Worm (Caenorhabditis elegans) whole organism, midembryonic: ENCODE data around the gene hst-3.2.

Source experiments
- T22C8.4 ChIP-seq: fragments of 200-800 bp; sonication (Bioruptor generic); IDR thresholded peaks from 2 replicates; pipeline ENCODE4 v1.3.6; 2022; ENCODE audit warnings: missing genetic modification characterization, missing compliant biosample characterization
- cog-1 ChIP-seq: sonication (generic microtip); optimal IDR thresholded peaks from 2 replicates; lab custom pipeline; 2016; ENCODE audit warnings: missing genetic modification characterization, missing compliant biosample characterization
- flt-1 ChIP-seq: fragments of 200-800 bp; sonication (Bioruptor generic); IDR thresholded peaks from 2 replicates; pipeline ENCODE4 v1.3.6; 2022; ENCODE audit warnings: missing genetic modification characterization, missing compliant biosample characterization
- klf-2 ChIP-seq: fragments of 200-800 bp; sonication (Bioruptor generic); conservative IDR thresholded peaks from 2 replicates; pipeline ENCODE4 v1.3.6; 2022; ENCODE audit warnings: missing genetic modification reagents, missing genetic modification characterization, missing compliant biosample characterization
- med-1 ChIP-seq: sonication (generic microtip); optimal IDR thresholded peaks from 2 replicates; lab custom pipeline; 2017; ENCODE audit warnings: missing genetic modification characterization, mild to moderate bottlenecking, missing compliant biosample characterization, antibody characterized with exemption, missing genetic modification reagents; ENCODE audit not compliant: insufficient read depth
- ref-1 ChIP-seq: fragments of 200-800 bp; sonication (Bioruptor generic); conservative IDR thresholded peaks from 2 replicates; pipeline ENCODE4 v1.3.6; 2022; ENCODE audit warnings: missing genetic modification reagents, missing genetic modification characterization, missing compliant biosample characterization
- tab-1 ChIP-seq: fragments of 200-800 bp; sonication (Bioruptor generic); IDR thresholded peaks from 2 replicates; pipeline ENCODE4 v1.3.6; 2022; ENCODE audit warnings: missing genetic modification characterization, missing compliant biosample characterization
- ztf-23 ChIP-seq: fragments of 200-800 bp; sonication (Bioruptor generic); IDR thresholded peaks from 2 replicates; pipeline ENCODE4 v1.3.6; 2022; ENCODE audit warnings: missing genetic modification reagents, missing genetic modification characterization, missing compliant biosample characterization
- ztf-29 ChIP-seq: fragments of 200-800 bp; sonication (Bioruptor generic); IDR thresholded peaks from 2 replicates; pipeline ENCODE4 v1.3.6; 2022; ENCODE audit warnings: missing genetic modification reagents, missing genetic modification characterization, missing compliant biosample characterization

The hst-3.2 gene

ce11 chrX:2923888-2924287 lies at the start of gene hst-3.2:
hst-3.2 (minus strand) TSS chrX:2923988.
- TF ChIP-seq ref-1 (GFP tag; lab: Robert Waterston, UW) (no peak), flt-1 (no peak), med-1 (GFP tag; lab: Kevin White, UChicago) (no peak), T22C8.4 (GFP tag; lab: Robert Waterston, UW) (no peak), klf-2 (GFP tag; lab: Robert Waterston, UW) (no peak), tab-1 (GFP tag; lab: Robert Waterston, UW) (no peak), ztf-29 (no peak), ztf-23 (no peak), cog-1 (no peak)

- TF ChIP-seq med-1 (GFP tag; lab: Kevin White, UChicago) = no peak
- no peak for TF ChIP-seq flt-1
- TF ChIP-seq cog-1 = no peak
- TF ChIP-seq ztf-23 = no peak
- no peak for TF ChIP-seq ref-1 (GFP tag; lab: Robert Waterston, UW)
Observed at ce11 chrX:2972272-2973042, 48.7 kb upstream of the hst-3.2 start.

- TF ChIP-seq T22C8.4 (GFP tag; lab: Robert Waterston, UW) (no peak), flt-1 (no peak), tab-1 (GFP tag; lab: Robert Waterston, UW) (no peak), med-1 (GFP tag; lab: Kevin White, UChicago) (no peak), cog-1 (no peak)
Observed at ce11 chrX:2971542-2971988, 47.8 kb upstream of the hst-3.2 start.

ce11 chrX:2970804-2971395 lies 47.1 kb upstream of the hst-3.2 start:
- TF ChIP-seq ref-1 (GFP tag; lab: Robert Waterston, UW) (no peak), klf-2 (GFP tag; lab: Robert Waterston, UW) (no peak), flt-1 (no peak), T22C8.4 (GFP tag; lab: Robert Waterston, UW) (no peak)

- no peak for TF ChIP-seq tab-1 (GFP tag; lab: Robert Waterston, UW)
- no peak for TF ChIP-seq med-1 (GFP tag; lab: Kevin White, UChicago)
- no peak for TF ChIP-seq klf-2 (GFP tag; lab: Robert Waterston, UW)
- TF ChIP-seq cog-1 = no peak
- no peak for TF ChIP-seq ztf-23
- TF ChIP-seq ztf-29 = no peak
- no peak for TF ChIP-seq ref-1 (GFP tag; lab: Robert Waterston, UW)
- no peak for TF ChIP-seq T22C8.4 (GFP tag; lab: Robert Waterston, UW)
- no peak for TF ChIP-seq flt-1
Observed at ce11 chrX:2970212-2970611, 46.4 kb upstream of the hst-3.2 start.

- TF ChIP-seq ref-1 (GFP tag; lab: Robert Waterston, UW) (no peak), med-1 (GFP tag; lab: Kevin White, UChicago) (no peak), tab-1 (GFP tag; lab: Robert Waterston, UW) (no peak), klf-2 (GFP tag; lab: Robert Waterston, UW) (no peak), flt-1 (no peak), cog-1 (no peak), ztf-29 (no peak), T22C8.4 (GFP tag; lab: Robert Waterston, UW) (no peak)
Observed at ce11 chrX:2969447-2969989, 45.7 kb upstream of the hst-3.2 start.

- no peak for TF ChIP-seq ref-1 (GFP tag; lab: Robert Waterston, UW)
Observed at ce11 chrX:2966252-2966651, 42.5 kb upstream of the hst-3.2 start.

- TF ChIP-seq ref-1 (GFP tag; lab: Robert Waterston, UW) (no peak), flt-1 (0 out of 2 replicates have a peak, but pooled peaks have one; percentile 15)
Observed at ce11 chrX:2960703-2961102, 36.9 kb upstream of the hst-3.2 start.

- TF ChIP-seq klf-2 (GFP tag; lab: Robert Waterston, UW) = no peak
- no peak for TF ChIP-seq cog-1
- TF ChIP-seq ztf-23 = no peak
- no peak for TF ChIP-seq flt-1
- TF ChIP-seq tab-1 (GFP tag; lab: Robert Waterston, UW) = no peak
- no peak for TF ChIP-seq med-1 (GFP tag; lab: Kevin White, UChicago)
- TF ChIP-seq T22C8.4 (GFP tag; lab: Robert Waterston, UW) = no peak
- TF ChIP-seq ref-1 (GFP tag; lab: Robert Waterston, UW) = no peak
- TF ChIP-seq ztf-29 = no peak
Observed at ce11 chrX:2957446-2957985, 33.7 kb upstream of the hst-3.2 start, which contains the start of gene gbb-1. gbb-1 (plus strand) TSS chrX:2957935.

- TF ChIP-seq med-1 (GFP tag; lab: Kevin White, UChicago) (no peak), ztf-29 (no peak), klf-2 (GFP tag; lab: Robert Waterston, UW) (no peak), T22C8.4 (GFP tag; lab: Robert Waterston, UW) (no peak), tab-1 (GFP tag; lab: Robert Waterston, UW) (no peak), ztf-23 (no peak), cog-1 (no peak), ref-1 (GFP tag; lab: Robert Waterston, UW) (no peak), flt-1 (no peak)
Observed at ce11 chrX:2955628-2956027, 31.8 kb upstream of the hst-3.2 start.
